Worm (Caenorhabditis elegans) whole organism, late embryonic: ENCODE results near the gene chil-22.
"Not testable (repeated sequence)": the region's sequence is repeated elsewhere in the genome, so short reads cannot be mapped to it uniquely, and the experiment has no call there.

Experiments
- F13H6.1 ChIP-seq: sonication (generic microtip); optimal IDR thresholded peaks from 2 replicates; lab custom pipeline; 2016; ENCODE audit warnings: missing genetic modification characterization, missing compliant biosample characterization
- K02D7.2 ChIP-seq: sonication (generic microtip); optimal IDR thresholded peaks from 2 replicates; lab custom pipeline; 2017; ENCODE audit warnings: mild to moderate bottlenecking, missing genetic modification characterization, missing compliant biosample characterization
- K09A11.1 ChIP-seq: sonication (generic microtip); optimal IDR thresholded peaks from 2 replicates; lab custom pipeline; 2017; ENCODE audit warnings: antibody characterized with exemption, mild to moderate bottlenecking, missing genetic modification characterization, missing compliant biosample characterization; ENCODE audit not compliant: insufficient read depth
- Y22D7AL.16 ChIP-seq: sonication (generic microtip); optimal IDR thresholded peaks from 2 replicates; lab custom pipeline; 2016; ENCODE audit warnings: missing genetic modification characterization, missing compliant biosample characterization
- ama-1 ChIP-seq: fragments of 150-350 bp; optimal IDR thresholded peaks from 2 replicates; lab custom pipeline; 2014
- ceh-14 ChIP-seq: sonication (generic microtip); optimal IDR thresholded peaks from 2 replicates; lab custom pipeline; 2016; ENCODE audit warnings: missing genotype, missing genetic modification characterization, missing compliant biosample characterization
- ceh-22 ChIP-seq: sonication (generic microtip); optimal IDR thresholded peaks from 2 replicates; lab custom pipeline; 2017; ENCODE audit warnings: missing biosample characterization, missing genetic modification characterization
- ceh-24 ChIP-seq: sonication (generic microtip); optimal IDR thresholded peaks from 2 replicates; lab custom pipeline; 2016; ENCODE audit warnings: mild to moderate bottlenecking, missing genetic modification characterization, missing compliant biosample characterization
- ceh-30 ChIP-seq: fragments of 150-350 bp; optimal IDR thresholded peaks from 2 replicates; lab custom pipeline; 2014; ENCODE audit warnings: missing biosample characterization, missing genetic modification characterization
- ceh-31 ChIP-seq: sonication (generic microtip); optimal IDR thresholded peaks from 2 replicates; lab custom pipeline; 2016; ENCODE audit warnings: missing genetic modification characterization, missing compliant biosample characterization
- ceh-48 ChIP-seq: sonication (generic microtip); optimal IDR thresholded peaks from 2 replicates; lab custom pipeline; 2016; ENCODE audit warnings: missing genetic modification characterization, inconsistent platforms, missing compliant biosample characterization
- che-1 ChIP-seq: sonication (generic microtip); optimal IDR thresholded peaks from 2 replicates; lab custom pipeline; 2016; ENCODE audit warnings: mild to moderate bottlenecking, missing genetic modification characterization, missing compliant biosample characterization
- dve-1 ChIP-seq: sonication (generic microtip); optimal IDR thresholded peaks from 2 replicates; lab custom pipeline; 2017; ENCODE audit warnings: antibody characterized with exemption, mild to moderate bottlenecking, missing genetic modification characterization, missing compliant biosample characterization
- elt-2 ChIP-seq: sonication (generic microtip); optimal IDR thresholded peaks from 2 replicates; lab custom pipeline; 2016; ENCODE audit warnings: missing genetic modification reagents, missing genetic modification characterization, missing compliant biosample characterization
- elt-4 ChIP-seq: sonication (generic microtip); optimal IDR thresholded peaks from 2 replicates; lab custom pipeline; 2016; ENCODE audit warnings: missing genetic modification characterization, missing compliant biosample characterization
- eyg-1 ChIP-seq: sonication (generic microtip); optimal IDR thresholded peaks from 2 replicates; lab custom pipeline; 2016; ENCODE audit warnings: missing genotype, missing genetic modification characterization, missing compliant biosample characterization
- fkh-10 ChIP-seq: fragments of 150-350 bp; optimal IDR thresholded peaks from 2 replicates; lab custom pipeline; 2014; ENCODE audit warnings: missing biosample characterization, missing genetic modification reagents, missing genetic modification characterization
- hlh-13 ChIP-seq: fragments of 200-800 bp; sonication (Bioruptor generic); optimal IDR thresholded peaks from 2 replicates; lab custom pipeline; 2018; ENCODE audit warnings: mild to moderate bottlenecking, missing genetic modification characterization, missing compliant biosample characterization
- hlh-15 ChIP-seq: sonication (generic microtip); optimal IDR thresholded peaks from 2 replicates; lab custom pipeline; 2016; ENCODE audit warnings: missing genetic modification characterization, missing compliant biosample characterization
- hlh-30 ChIP-seq: sonication (generic microtip); optimal IDR thresholded peaks from 2 replicates; lab custom pipeline; 2017; ENCODE audit warnings: antibody characterized with exemption, missing genetic modification characterization, missing compliant biosample characterization; ENCODE audit not compliant: insufficient read depth
- hlh-8 ChIP-seq: sonication (generic microtip); optimal IDR thresholded peaks from 2 replicates; lab custom pipeline; 2016; ENCODE audit warnings: missing genotype, missing genetic modification characterization, missing compliant biosample characterization
- lin-11 ChIP-seq: fragments of 200-800 bp; sonication (Bioruptor generic); optimal IDR thresholded peaks from 2 replicates; lab custom pipeline; 2018; ENCODE audit warnings: mild to moderate bottlenecking, missing genetic modification characterization, missing compliant biosample characterization
- mec-3 ChIP-seq: sonication (generic microtip); optimal IDR thresholded peaks from 2 replicates; lab custom pipeline; 2016; ENCODE audit warnings: borderline replicate concordance, missing genetic modification characterization, missing compliant biosample characterization
- nfya-1 ChIP-seq: sonication (generic microtip); optimal IDR thresholded peaks from 2 replicates; lab custom pipeline; 2017; ENCODE audit warnings: missing genetic modification characterization, mild to moderate bottlenecking, missing compliant biosample characterization, antibody characterized with exemption, moderate library complexity
- npax-4 ChIP-seq: sonication (generic microtip); optimal IDR thresholded peaks from 2 replicates; lab custom pipeline; 2016; ENCODE audit warnings: missing genetic modification characterization, missing compliant biosample characterization
- odd-2 ChIP-seq: sonication (generic microtip); optimal IDR thresholded peaks from 2 replicates; lab custom pipeline; 2017; ENCODE audit warnings: antibody characterized with exemption, mild to moderate bottlenecking, missing genetic modification characterization, missing compliant biosample characterization
- pha-2 ChIP-seq: sonication (generic microtip); optimal IDR thresholded peaks from 2 replicates; lab custom pipeline; 2017; ENCODE audit warnings: mild to moderate bottlenecking, missing genetic modification characterization, missing compliant biosample characterization
- pha-4 ChIP-seq: fragments of 150-350 bp; optimal IDR thresholded peaks from 2 replicates; lab custom pipeline; 2018; ENCODE audit warnings: missing biosample characterization, missing genetic modification reagents, missing genetic modification characterization
- pros-1 ChIP-seq: fragments of 150-350 bp; optimal IDR thresholded peaks from 2 replicates; lab custom pipeline; 2014; ENCODE audit warnings: missing biosample characterization, missing genetic modification reagents, missing genetic modification characterization
- rnt-1 ChIP-seq: sonication (generic microtip); optimal IDR thresholded peaks from 2 replicates; lab custom pipeline; 2016; ENCODE audit warnings: missing genetic modification characterization, missing compliant biosample characterization
- syd-9 ChIP-seq: sonication (generic microtip); optimal IDR thresholded peaks from 2 replicates; lab custom pipeline; 2016; ENCODE audit warnings: mild to moderate bottlenecking, missing genetic modification characterization, moderate library complexity, missing compliant biosample characterization
- tbx-2 ChIP-seq: sonication (generic microtip); optimal IDR thresholded peaks from 2 replicates; lab custom pipeline; 2016; ENCODE audit warnings: missing genetic modification characterization, missing compliant biosample characterization
- ttx-3 ChIP-seq: sonication (generic microtip); optimal IDR thresholded peaks from 2 replicates; lab custom pipeline; 2016; ENCODE audit warnings: missing genetic modification reagents, missing genetic modification characterization, missing compliant biosample characterization
- unc-55 ChIP-seq: sonication (generic microtip); optimal IDR thresholded peaks from 2 replicates; lab custom pipeline; 2017; ENCODE audit warnings: missing biosample characterization, missing genetic modification reagents, missing genetic modification characterization
- unc-86 ChIP-seq: sonication (generic microtip); optimal IDR thresholded peaks from 2 replicates; lab custom pipeline; 2016; ENCODE audit warnings: missing genetic modification characterization, missing compliant biosample characterization
- zip-5 ChIP-seq: sonication (generic microtip); optimal IDR thresholded peaks from 2 replicates; lab custom pipeline; 2016; ENCODE audit warnings: missing genetic modification characterization, missing compliant biosample characterization

The chil-22 gene

ce11 chrII:9454304-9454703 lies 11.7 kb downstream of the chil-22 start, which contains the start of gene chil-19:
chil-19 (minus strand) TSS chrII:9454404.
- TF ChIP-seq ttx-3 (tag; lab: Kevin White, UChicago) (no peak), hlh-30 (tag; lab: Kevin White, UChicago) (no peak), che-1 (no peak), dve-1 (tag; lab: Kevin White, UChicago) (no peak), hlh-13 (GFP tag; lab: Kevin White, UChicago) (no peak), fkh-10 (GFP tag; lab: Kevin White, UChicago) (no peak), ceh-31 (tag; lab: Kevin White, UChicago) (no peak), ama-1 (lab: Kevin White, UChicago) (no peak), pha-2 (tag; lab: Kevin White, UChicago) (no peak), mec-3 (tag; lab: Kevin White, UChicago) (no peak), npax-4 (tag; lab: Kevin White, UChicago) (no peak), odd-2 (no peak), F13H6.1 (no peak), ceh-24 (tag; lab: Kevin White, UChicago) (no peak), elt-2 (tag; lab: Kevin White, UChicago) (no peak), tbx-2 (tag; lab: Kevin White, UChicago) (no peak), ceh-14 (tag; lab: Kevin White, UChicago) (no peak), unc-86 (tag; lab: Kevin White, UChicago) (no peak), K09A11.1 (tag; lab: Kevin White, UChicago) (no peak)

ce11 chrII:9452172-9452571 lies 13.8 kb downstream of the chil-22 start, which contains the start of gene R09D1.12:
R09D1.12 (minus strand) TSS chrII:9452272.
- TF ChIP-seq ceh-30, ceh-24, hlh-8 (tag; lab: Kevin White, UChicago): not testable (repeated sequence)

ce11 chrII:9447965-9448364 lies 18.0 kb downstream of the chil-22 start, which contains the start of gene chil-18:
chil-18 (plus strand) TSS chrII:9448265.
- no peak for TF ChIP-seq K02D7.2 (tag; lab: Kevin White, UChicago)
- no peak for TF ChIP-seq lin-11 (tag; lab: Kevin White, UChicago)
- TF ChIP-seq ceh-22 = no peak
- TF ChIP-seq che-1 = no peak

ce11 chrII:9445368-9445767 lies 20.6 kb downstream of the chil-22 start, which contains the start of gene R09D1.13:
R09D1.13 (minus strand) TSS chrII:9445468.
- TF ChIP-seq pros-1 (no peak), ceh-30 (tag; lab: Kevin White, UChicago) (no peak), nfya-1 (tag; lab: Kevin White, UChicago) (no peak), pha-4 (tag; lab: Kevin White, UChicago) (no peak), unc-55 (GFP tag; lab: Kevin White, UChicago) (no peak), tbx-2 (tag; lab: Kevin White, UChicago) (no peak), ceh-48 (tag; lab: Kevin White, UChicago) (no peak), hlh-15 (tag; lab: Kevin White, UChicago) (no peak)

- TF ChIP-seq Y22D7AL.16 = no peak
- no peak for TF ChIP-seq syd-9 (tag; lab: Kevin White, UChicago)
- no peak for TF ChIP-seq npax-4 (tag; lab: Kevin White, UChicago)
- no peak for TF ChIP-seq nfya-1 (tag; lab: Kevin White, UChicago)
- no peak for TF ChIP-seq elt-2 (tag; lab: Kevin White, UChicago)
- TF ChIP-seq pha-4 (tag; lab: Kevin White, UChicago) = no peak
- no peak for TF ChIP-seq K02D7.2 (tag; lab: Kevin White, UChicago)
- TF ChIP-seq eyg-1 (tag; lab: Kevin White, UChicago) = no peak
- no peak for TF ChIP-seq elt-4 (tag; lab: Kevin White, UChicago)
- no peak for TF ChIP-seq zip-5 (tag; lab: Kevin White, UChicago)
- no peak for TF ChIP-seq rnt-1
- TF ChIP-seq, all 69 proteins: peak for 0
Observed at ce11 chrII:9443522-9443921, 22.5 kb downstream of the chil-22 start, which contains the start of gene chil-15. chil-15 (minus strand) TSS chrII:9443622.
